Fruit fly (Drosophila melanogaster) whole organism, pupa: ENCODE results near the gene ClpX.

ENCODE experiments used
- CG32121 ChIP-seq: fragments of 200-800 bp; sonication (Bioruptor generic); IDR thresholded peaks from 2 replicates; pipeline ENCODE4 v1.3.6; 2022; ENCODE audit warnings: missing biosample characterization, missing genetic modification characterization
- CG4496 ChIP-seq: fragments of 200-800 bp; sonication (Bioruptor generic); IDR thresholded peaks from 3 replicates; pipeline ENCODE4 v1.3.6; 2022; ENCODE audit warnings: missing biosample characterization, missing genetic modification characterization
- CG8159 ChIP-seq: fragments of 200-800 bp; sonication (Bioruptor generic); optimal IDR thresholded peaks from 3 replicates; lab custom pipeline; 2018; ENCODE audit warnings: missing biosample characterization, mild to moderate bottlenecking, missing genetic modification characterization, moderate library complexity
- CG9948 ChIP-seq: fragments of 200-800 bp; sonication (Bioruptor generic); optimal IDR thresholded peaks from 2 replicates; lab custom pipeline; 2018; ENCODE audit warnings: missing biosample characterization, mild to moderate bottlenecking, missing genetic modification characterization, moderate library complexity
- EcR ChIP-seq: fragments of 200-800 bp; sonication (Bioruptor generic); optimal IDR thresholded peaks from 3 replicates; lab custom pipeline; 2019; ENCODE audit warnings: missing biosample characterization, missing genetic modification characterization, mild to moderate bottlenecking, moderate library complexity, missing genetic modification reagents
- Snoo ChIP-seq: fragments of 200-800 bp; sonication (Bioruptor generic); optimal IDR thresholded peaks from 3 replicates; lab custom pipeline; 2017; ENCODE audit warnings: missing biosample characterization, mild to moderate bottlenecking, missing genetic modification characterization, inconsistent platforms
- gl ChIP-seq: fragments of 200-800 bp; sonication (Bioruptor generic); optimal IDR thresholded peaks from 2 replicates; lab custom pipeline; 2018; ENCODE audit warnings: missing biosample characterization, mild to moderate bottlenecking, missing genetic modification characterization
- rn ChIP-seq: fragments of 200-800 bp; sonication (Bioruptor generic); IDR thresholded peaks from 2 replicates; pipeline ENCODE4 v1.3.6; 2022; ENCODE audit warnings: missing biosample characterization, missing genetic modification characterization

DNA sequence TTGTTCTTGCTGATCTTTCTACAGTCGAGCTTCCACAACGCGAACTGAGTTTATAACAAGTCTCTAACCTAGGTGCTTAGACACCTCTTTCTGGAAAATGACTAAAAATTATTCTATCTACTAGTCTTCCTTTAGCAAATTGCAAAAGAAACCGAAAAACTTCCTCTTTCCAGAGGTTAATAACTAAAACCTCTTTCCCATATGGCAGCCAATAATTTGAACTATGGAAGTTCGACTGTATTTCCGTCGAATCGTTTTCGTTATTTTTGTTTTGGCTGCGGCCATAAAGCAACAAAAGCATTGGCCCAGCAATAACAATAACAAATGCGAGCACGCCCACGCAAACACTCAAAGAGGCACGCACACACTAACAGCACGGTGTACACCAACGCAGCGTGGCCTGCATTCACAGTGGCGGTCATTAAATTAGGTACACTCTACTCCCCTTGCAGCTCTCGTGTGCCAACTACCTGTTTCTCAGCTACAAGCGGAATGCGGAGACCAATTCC is 23.0 kb downstream of the ClpX start:
- no peak for TF ChIP-seq EcR (GFP tag; lab: Kevin White, UChicago)
- no peak for TF ChIP-seq gl (tag; lab: Kevin White, UChicago)
- TF ChIP-seq CG4496 = peak; percentile 41; the same call in 1 of the 3 replicates
- peak; percentile 33 for TF ChIP-seq Snoo
- peak; percentile 22 for TF ChIP-seq CG8159 (tag; lab: Kevin White, UChicago)
- TF ChIP-seq CG32121 = peak; percentile 60; the same call in 1 of the 2 replicates
- TF ChIP-seq CG9948 (tag; lab: Kevin White, UChicago) = no peak
- no peak for TF ChIP-seq rn (GFP tag; lab: Robert Waterston, UW)
